Worm (Caenorhabditis elegans) whole organism, L2 larva: ENCODE results near the gene ubh-1.

Experiments
- ZK546.5 ChIP-seq: sonication (generic microtip); optimal IDR thresholded peaks from 2 replicates; lab custom pipeline; 2017; ENCODE audit warnings: missing biosample characterization, missing genetic modification characterization
- ceh-16 ChIP-seq: fragments of 150-350 bp; optimal IDR thresholded peaks from 2 replicates; lab custom pipeline; 2014; ENCODE audit warnings: missing biosample characterization, missing genetic modification characterization
- lin-39 ChIP-seq: fragments of 150-350 bp; optimal IDR thresholded peaks from 2 replicates; lab custom pipeline; 2014; ENCODE audit warnings: missing biosample characterization, missing genetic modification reagents, missing genetic modification characterization
- unc-39 ChIP-seq: fragments of 150-350 bp; optimal IDR thresholded peaks from 2 replicates; lab custom pipeline; 2014; ENCODE audit warnings: missing biosample characterization, missing genetic modification characterization
- unc-62 ChIP-seq: fragments of 150-350 bp; optimal IDR thresholded peaks from 2 replicates; lab custom pipeline; 2014; ENCODE audit warnings: missing biosample characterization, missing genetic modification reagents, missing genetic modification characterization
- zag-1 ChIP-seq: fragments of 150-350 bp; optimal IDR thresholded peaks from 2 replicates; lab custom pipeline; 2014; ENCODE audit warnings: missing biosample characterization, missing genetic modification characterization

DNA sequence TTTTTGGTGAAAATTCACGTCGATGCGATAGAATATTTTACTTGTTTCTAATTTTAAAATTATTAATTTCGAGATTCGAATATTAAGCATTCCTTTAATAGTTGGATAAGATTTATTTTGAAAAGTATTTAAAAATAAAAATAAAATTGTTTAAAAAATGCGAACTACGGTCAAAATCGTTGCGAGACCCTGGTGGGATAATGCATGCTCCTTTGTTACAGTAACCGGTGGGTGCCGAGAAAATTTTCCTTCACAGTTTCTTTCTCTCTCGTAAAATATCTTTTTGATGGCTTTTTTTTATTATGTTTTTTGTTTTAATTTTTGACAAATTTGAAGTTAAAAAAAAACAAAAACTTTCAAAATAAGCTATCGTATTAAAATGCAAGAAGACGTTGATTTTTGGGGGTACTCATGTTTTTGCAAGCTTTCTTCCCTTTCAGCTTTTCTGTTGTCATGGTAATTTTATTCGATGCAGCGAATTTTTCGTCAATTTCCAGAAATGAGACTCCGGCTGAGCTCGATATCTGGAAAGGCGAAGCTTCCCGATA, 14.5 kb downstream of the ubh-1 start, which contains the start of gene dgtr-1:
- TF ChIP-seq ceh-16 (no peak), ZK546.5 (no peak), unc-62 (no peak), lin-39 (tag; lab: Kevin White, UChicago) (no peak), unc-39 (tag; lab: Kevin White, UChicago) (no peak), zag-1 (tag; lab: Kevin White, UChicago) (no peak)
